Worm (Caenorhabditis elegans) whole organism, early embryonic: ENCODE results near the gene C50E3.7.

ENCODE experiments used
- ama-1 ChIP-seq: fragments of 150-350 bp; optimal IDR thresholded peaks from 2 replicates; lab custom pipeline; 2014
- ceh-13 ChIP-seq: fragments of 200-800 bp; sonication (Bioruptor generic); optimal IDR thresholded peaks from 2 replicates; lab custom pipeline; 2018; ENCODE audit warnings: mild to moderate bottlenecking, missing genetic modification characterization, missing compliant biosample characterization
- ceh-36 ChIP-seq: sonication (generic microtip); optimal IDR thresholded peaks from 2 replicates; lab custom pipeline; 2016; ENCODE audit warnings: missing genetic modification characterization, inconsistent platforms, missing compliant biosample characterization
- hmbx-1 ChIP-seq: sonication (generic microtip); optimal IDR thresholded peaks from 2 replicates; lab custom pipeline; 2016; ENCODE audit warnings: mild to moderate bottlenecking, missing genetic modification characterization, missing compliant biosample characterization
- hmg-4 ChIP-seq: fragments of 200-800 bp; sonication (Bioruptor generic); optimal IDR thresholded peaks from 2 replicates; lab custom pipeline; 2018; ENCODE audit warnings: mild to moderate bottlenecking, missing genetic modification characterization, missing compliant biosample characterization
- hnd-1 ChIP-seq: sonication (generic microtip); optimal IDR thresholded peaks from 2 replicates; lab custom pipeline; 2016; ENCODE audit warnings: missing genetic modification characterization, missing compliant biosample characterization
- scrt-1 ChIP-seq: fragments of 200-800 bp; sonication (Bioruptor generic); IDR thresholded peaks from 2 replicates; pipeline ENCODE4 v1.3.6; 2022; ENCODE audit warnings: missing genetic modification characterization, missing compliant biosample characterization

DNA sequence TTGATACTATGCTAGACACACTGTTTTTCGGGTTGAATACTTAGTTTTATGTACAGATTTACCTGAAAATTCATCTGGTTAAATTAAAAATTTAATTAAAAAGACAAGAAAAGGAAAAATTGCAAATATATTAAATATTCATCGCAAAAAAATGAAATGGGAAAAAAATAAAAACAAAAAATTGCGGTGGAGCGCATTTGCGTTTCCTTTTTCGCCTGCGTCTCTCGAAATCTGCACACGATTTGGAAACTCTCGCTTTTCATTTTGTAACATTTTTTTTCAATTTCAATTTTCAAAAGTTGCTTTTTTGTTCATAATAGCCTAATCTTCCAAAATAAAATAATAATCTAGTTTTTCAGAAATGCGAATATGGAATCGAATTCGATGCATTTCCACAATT is 10.5 kb downstream of the C50E3.7 start, which contains the start of the genes F19F10.11 and C50E3.5:
- TF ChIP-seq ama-1 = no peak
- TF ChIP-seq ceh-36 = no peak
- no peak for TF ChIP-seq hnd-1 (tag; lab: Kevin White, UChicago)
- TF ChIP-seq scrt-1 = no peak
- TF ChIP-seq hmbx-1 = no peak
- no peak for TF ChIP-seq ceh-13 (GFP tag; lab: Kevin White, UChicago)
- no peak for TF ChIP-seq hmg-4
